Worm (Caenorhabditis elegans) whole organism, L1 larva: ENCODE measurements around the gene dolk-1.

Experiments used
- C04F5.9 ChIP-seq: sonication (generic microtip); optimal IDR thresholded peaks from 2 replicates; lab custom pipeline; 2016; ENCODE audit warnings: missing genetic modification characterization, missing compliant biosample characterization
- C34B4.2 ChIP-seq: sonication (generic microtip); optimal IDR thresholded peaks from 2 replicates; lab custom pipeline; 2017; ENCODE audit warnings: mild to moderate bottlenecking, missing genetic modification characterization, missing compliant biosample characterization
- F16B12.6 ChIP-seq: fragments of 150-350 bp; optimal IDR thresholded peaks from 2 replicates; lab custom pipeline; 2014; ENCODE audit warnings: missing biosample characterization, missing genetic modification characterization
- Y116A8C.19 ChIP-seq: sonication (generic microtip); optimal IDR thresholded peaks from 2 replicates; lab custom pipeline; 2016; ENCODE audit warnings: missing compliant biosample characterization, missing genetic modification characterization, borderline replicate concordance
- aha-1 ChIP-seq: fragments of 150-350 bp; optimal IDR thresholded peaks from 2 replicates; lab custom pipeline; 2014; ENCODE audit warnings: missing biosample characterization, missing genetic modification characterization
- ceh-82 ChIP-seq, 3 experiments: fragments of 150-350 bp in 1 of 3; sonication (generic microtip) in 2 of 3; optimal IDR thresholded peaks; 2 replicates each; lab custom pipeline; 2014 to 2017; ENCODE audit warnings: missing biosample characterization in 3 of 3, missing genetic modification characterization in 3 of 3
- ceh-88 ChIP-seq: fragments of 200-800 bp; sonication (Bioruptor generic); IDR thresholded peaks from 2 replicates; pipeline ENCODE4 v1.3.6; 2022; ENCODE audit warnings: missing genetic modification characterization, missing compliant biosample characterization
- ceh-90 ChIP-seq: sonication (generic microtip); optimal IDR thresholded peaks from 2 replicates; lab custom pipeline; 2016; ENCODE audit warnings: missing genetic modification characterization, missing compliant biosample characterization
- dsc-1 ChIP-seq: sonication (generic microtip); optimal IDR thresholded peaks from 2 replicates; lab custom pipeline; 2016; ENCODE audit warnings: mild to moderate bottlenecking, missing genetic modification characterization, missing compliant biosample characterization
- efl-3 ChIP-seq: fragments of 200-800 bp; sonication (Bioruptor generic); optimal IDR thresholded peaks from 2 replicates; lab custom pipeline; 2018; ENCODE audit warnings: mild to moderate bottlenecking, missing genetic modification characterization, missing compliant biosample characterization
- ets-5 ChIP-seq: fragments of 200-800 bp; sonication (Bioruptor generic); IDR thresholded peaks from 2 replicates; pipeline ENCODE4 v1.3.6; 2022; ENCODE audit warnings: missing genetic modification characterization, missing compliant biosample characterization
- fkh-10 ChIP-seq: sonication (generic microtip); optimal IDR thresholded peaks from 2 replicates; lab custom pipeline; 2017; ENCODE audit warnings: missing biosample characterization, missing genetic modification reagents, missing genetic modification characterization
- fkh-4 ChIP-seq: sonication (generic microtip); optimal IDR thresholded peaks from 2 replicates; lab custom pipeline; 2016; ENCODE audit warnings: missing compliant biosample characterization, missing genetic modification characterization, borderline replicate concordance
- fkh-8 ChIP-seq: sonication (generic microtip); optimal IDR thresholded peaks from 2 replicates; lab custom pipeline; 2016; ENCODE audit warnings: mild to moderate bottlenecking, missing genetic modification characterization, missing compliant biosample characterization
- grh-1 ChIP-seq: fragments of 200-800 bp; sonication (Bioruptor generic); IDR thresholded peaks from 2 replicates; pipeline ENCODE4 v1.3.6; 2022; ENCODE audit warnings: missing genetic modification reagents, missing genetic modification characterization, missing compliant biosample characterization
- isw-1 ChIP-seq: fragments of 200-800 bp; sonication (Bioruptor generic); IDR thresholded peaks from 2 replicates; pipeline ENCODE4 v1.3.6; 2022; ENCODE audit warnings: missing genetic modification characterization, missing compliant biosample characterization
- lin-15B ChIP-seq: fragments of 150-350 bp; sonication (generic microtip); optimal IDR thresholded peaks from 3 replicates; lab custom pipeline; 2014; ENCODE audit warnings: missing biosample characterization, missing genetic modification characterization
- lsy-2 ChIP-seq, 2 experiments: fragments of 150-350 bp; optimal IDR thresholded peaks; 2 replicates each; lab custom pipeline; 2014; ENCODE audit warnings: missing biosample characterization in 2 of 2, missing genetic modification characterization in 2 of 2
- mab-9 ChIP-seq: fragments of 200-800 bp; sonication (Bioruptor generic); IDR thresholded peaks from 2 replicates; pipeline ENCODE4 v1.3.6; 2022; ENCODE audit warnings: missing genetic modification reagents, missing genetic modification characterization, missing compliant biosample characterization
- nhr-12 ChIP-seq: sonication (generic microtip); optimal IDR thresholded peaks from 2 replicates; lab custom pipeline; 2017; ENCODE audit warnings: missing biosample characterization, missing genetic modification characterization
- nhr-19 ChIP-seq: fragments of 200-800 bp; sonication (Bioruptor generic); conservative IDR thresholded peaks from 2 replicates; pipeline ENCODE4 v1.3.6; 2022; ENCODE audit warnings: missing genetic modification characterization, missing compliant biosample characterization
- nhr-237 ChIP-seq: fragments of 150-350 bp; optimal IDR thresholded peaks from 2 replicates; lab custom pipeline; 2014; ENCODE audit warnings: missing biosample characterization, missing genetic modification characterization
- nhr-28 ChIP-seq: fragments of 150-350 bp; optimal IDR thresholded peaks from 2 replicates; lab custom pipeline; 2014; ENCODE audit warnings: missing biosample characterization, missing genetic modification characterization
- nhr-76 ChIP-seq: sonication (generic microtip); optimal IDR thresholded peaks from 2 replicates; lab custom pipeline; 2017; ENCODE audit warnings: missing biosample characterization, missing genetic modification characterization
- rnt-1 ChIP-seq: sonication (generic microtip); optimal IDR thresholded peaks from 2 replicates; lab custom pipeline; 2016; ENCODE audit warnings: mild to moderate bottlenecking, missing genetic modification characterization, moderate library complexity, missing compliant biosample characterization
- snpc-4 ChIP-seq: fragments of 150-350 bp; optimal IDR thresholded peaks from 2 replicates; lab custom pipeline; 2014; ENCODE audit warnings: missing biosample characterization, missing genetic modification characterization
- snu-23 ChIP-seq: sonication (generic microtip); optimal IDR thresholded peaks from 2 replicates; lab custom pipeline; 2016; ENCODE audit warnings: missing genetic modification characterization, missing compliant biosample characterization
- unc-130 ChIP-seq: fragments of 150-350 bp; optimal IDR thresholded peaks from 2 replicates; lab custom pipeline; 2017; ENCODE audit warnings: missing biosample characterization, missing genetic modification characterization, inconsistent platforms
- unc-30 ChIP-seq: sonication (generic microtip); optimal IDR thresholded peaks from 2 replicates; lab custom pipeline; 2017; ENCODE audit warnings: missing biosample characterization, missing genetic modification characterization
- unc-98 ChIP-seq: fragments of 200-800 bp; sonication (Bioruptor generic); IDR thresholded peaks from 2 replicates; pipeline ENCODE4 v1.3.6; 2022; ENCODE audit warnings: missing genetic modification characterization, missing compliant biosample characterization
- vab-15 ChIP-seq: sonication (generic microtip); optimal IDR thresholded peaks from 2 replicates; lab custom pipeline; 2017; ENCODE audit warnings: missing genotype, mild to moderate bottlenecking, missing genetic modification characterization, missing compliant biosample characterization
- xbp-1 ChIP-seq: sonication (generic microtip); optimal IDR thresholded peaks from 2 replicates; lab custom pipeline; 2016; ENCODE audit warnings: missing genetic modification characterization, missing compliant biosample characterization
- zag-1 ChIP-seq: fragments of 150-350 bp; optimal IDR thresholded peaks from 2 replicates; lab custom pipeline; 2014; ENCODE audit warnings: missing biosample characterization, missing genetic modification characterization
- ztf-11 ChIP-seq, 2 experiments: sonication (generic microtip); optimal IDR thresholded peaks; 2 replicates each; lab custom pipeline; 2016 to 2017; ENCODE audit warnings: missing genetic modification characterization in 2 of 2, missing biosample characterization in 1 of 2, missing compliant biosample characterization in 1 of 2
- ztf-4 ChIP-seq: fragments of 150-350 bp; optimal IDR thresholded peaks from 2 replicates; lab custom pipeline; 2014; ENCODE audit warnings: missing biosample characterization, missing genetic modification characterization

dolk-1 gene

ce11 chrIII:11967049-11967448 lies 33.6 kb upstream of the dolk-1 start:
- TF ChIP-seq grh-1 (GFP tag; lab: Robert Waterston, UW) (peak; percentile 61), unc-98 (GFP tag; lab: Robert Waterston, UW) (peak; percentile 43; the same call in 1 of the 2 replicates), mab-9 (GFP tag; lab: Robert Waterston, UW) (peak; percentile 40; the same call in 1 of the 2 replicates), snpc-4 (tag; lab: Kevin White, UChicago) (peak; percentile 13), ceh-88 (GFP tag; lab: Robert Waterston, UW) (peak; percentile 59; the same call in 1 of the 2 replicates), nhr-19 (GFP tag; lab: Robert Waterston, UW) (peak; percentile 81)

- TF ChIP-seq fkh-10 (GFP tag; lab: Kevin White, UChicago): no peak
- TF ChIP-seq unc-30: no peak
- TF ChIP-seq lin-15B (tag; lab: Kevin White, UChicago): no peak
- TF ChIP-seq fkh-8 (tag; lab: Kevin White, UChicago): no peak
- TF ChIP-seq nhr-12 (tag; lab: Kevin White, UChicago): no peak
- TF ChIP-seq unc-130: no peak
Measured at ce11 chrIII:11960080-11960479, 26.6 kb upstream of the dolk-1 start, which contains the start of gene top-3. top-3 (minus strand) TSS chrIII:11960180.

ce11 chrIII:11954150-11954549 lies 20.7 kb upstream of the dolk-1 start:
- TF ChIP-seq ceh-88 (GFP tag; lab: Robert Waterston, UW): no peak
- TF ChIP-seq xbp-1 (tag; lab: Kevin White, UChicago): no peak
- no peak for TF ChIP-seq fkh-8 (tag; lab: Kevin White, UChicago)
- no peak for TF ChIP-seq nhr-28 (tag; lab: Kevin White, UChicago)
- no peak for TF ChIP-seq nhr-76 (tag; lab: Kevin White, UChicago)
- no peak for TF ChIP-seq ceh-90 (tag; lab: Kevin White, UChicago)
- no peak for TF ChIP-seq efl-3 (GFP tag; lab: Kevin White, UChicago)
- TF ChIP-seq nhr-237: no peak
- TF ChIP-seq vab-15 (tag; lab: Kevin White, UChicago): no peak
- no peak for TF ChIP-seq Y116A8C.19 (tag; lab: Kevin White, UChicago)
- no peak for TF ChIP-seq aha-1
- TF ChIP-seq C04F5.9: no peak
- no peak for TF ChIP-seq F16B12.6 (tag; lab: Kevin White, UChicago)
- no peak for TF ChIP-seq zag-1 (tag; lab: Kevin White, UChicago)
- TF ChIP-seq ceh-82 (tag; optimal IDR thresholded peaks at IDR 0.05; lab: Kevin White, UChicago): no peak
- TF ChIP-seq isw-1 (GFP tag; lab: Robert Waterston, UW): no peak

ce11 chrIII:11951111-11951510 lies 17.7 kb upstream of the dolk-1 start:
- TF ChIP-seq ztf-4 (tag; lab: Kevin White, UChicago) (no peak), dsc-1 (tag; lab: Kevin White, UChicago) (no peak), rnt-1 (tag; lab: Kevin White, UChicago) (no peak), zag-1 (tag; lab: Kevin White, UChicago) (no peak), C34B4.2 (tag; lab: Kevin White, UChicago) (no peak), nhr-28 (tag; lab: Kevin White, UChicago) (no peak), fkh-4 (tag; lab: Kevin White, UChicago) (no peak), ets-5 (GFP tag; lab: Robert Waterston, UW) (no peak), ztf-11 (tag; optimal IDR thresholded peaks at IDR 0.05; lab: Kevin White, UChicago) (no peak), snu-23 (GFP tag; lab: Kevin White, UChicago) (no peak), F16B12.6 (tag; lab: Kevin White, UChicago) (no peak), lsy-2 (tag; optimal IDR thresholded peaks at IDR 0.05; lab: Kevin White, UChicago) (no peak)
